Fruit fly (Drosophila melanogaster): ENCODE measurements around the gene Cp190.

The Cp190 gene

DNA sequence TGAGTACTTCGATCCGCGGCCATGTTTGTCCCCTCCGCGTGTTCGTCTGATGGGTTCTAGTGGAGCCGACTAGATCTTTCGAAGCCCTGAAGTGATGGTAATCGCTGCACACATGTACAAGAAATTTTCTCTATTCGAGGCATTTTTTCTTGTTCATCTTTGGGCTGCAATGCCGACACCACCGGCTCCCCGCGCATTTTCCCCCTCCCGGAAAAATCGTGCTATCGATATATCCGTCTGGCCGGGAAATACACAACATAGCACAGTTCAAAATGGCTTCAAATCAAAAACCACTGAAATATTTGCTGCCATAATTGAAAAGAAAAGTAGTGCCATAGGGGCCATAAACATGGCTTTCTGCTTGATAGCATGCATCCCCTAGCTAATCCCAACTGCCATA lies 11.1 kb downstream of the Cp190 start:
- no peak for TF ChIP-seq CG17801 (GFP tag; optimal IDR thresholded peaks at IDR 0.05; ENCODE audit: partially characterized antibody)

- TF ChIP-seq CG17801 (GFP tag; optimal IDR thresholded peaks at IDR 0.05; ENCODE audit: partially characterized antibody), result peak; percentile 38
Measured at dm6 chr3R:15262710-15263672, 12.1 kb downstream of the Cp190 start, which contains the start of the genes eIF2gamma and Set. eIF2gamma (minus strand) TSS chr3R:15263458. Set (plus strand) TSS chr3R:15263552.

dm6 chr3R:15250454-15250853 lies 24.6 kb downstream of the Cp190 start:
- TF ChIP-seq CG17801 (GFP tag; optimal IDR thresholded peaks at IDR 0.05; ENCODE audit: partially characterized antibody), result no peak

DNA sequence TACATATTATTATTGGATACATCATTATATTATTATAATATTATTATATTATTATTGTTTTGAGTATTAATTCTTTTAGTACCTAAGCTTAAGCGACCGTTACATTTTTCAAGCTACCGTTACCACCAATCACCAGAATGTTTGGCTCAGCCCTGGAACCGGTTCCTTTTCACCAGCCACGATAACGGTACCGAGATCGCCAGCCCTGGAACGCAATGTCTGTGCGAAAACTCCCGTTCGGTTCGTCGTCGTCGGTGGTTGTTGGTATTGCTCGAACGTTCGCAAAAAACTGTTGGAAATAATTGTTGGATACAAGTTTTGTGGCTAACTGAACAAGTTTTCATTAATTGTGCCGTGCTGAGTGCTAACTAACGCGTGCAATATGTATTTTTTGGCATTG lies 25.3 kb downstream of the Cp190 start, which contains the start of gene CG42404:
TSS of gene CG42404 (plus strand) at position 360 of the 400 bp plus-strand sequence.
- TF ChIP-seq CG17801 (GFP tag; optimal IDR thresholded peaks at IDR 0.05; ENCODE audit: partially characterized antibody), result no peak

- TF ChIP-seq CG17801 (GFP tag; optimal IDR thresholded peaks at IDR 0.05; ENCODE audit: partially characterized antibody), result no peak
Measured at dm6 chr3R:15249037-15249436, 26.0 kb downstream of the Cp190 start, which contains the start of gene Amt. Amt (minus strand) TSS chr3R:15249137.

DNA sequence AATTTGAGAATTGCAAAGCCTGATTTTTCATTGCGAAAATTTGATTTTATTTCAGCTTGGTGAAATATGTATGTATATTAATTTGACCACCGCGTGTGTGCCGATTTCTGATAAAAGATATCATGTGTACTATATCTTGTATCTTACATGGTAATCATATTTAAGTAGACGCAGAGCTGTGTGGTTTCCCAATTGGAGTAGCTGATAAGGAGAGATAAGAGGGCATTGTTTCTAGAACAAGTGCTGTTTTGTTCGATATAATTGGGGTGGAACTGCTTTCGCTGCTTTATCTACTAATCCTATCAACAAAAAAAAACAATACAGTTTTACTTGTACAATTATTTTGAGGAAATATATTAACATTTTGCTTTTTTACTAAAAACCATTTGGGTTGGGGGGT lies 28.4 kb downstream of the Cp190 start:
- no peak for TF ChIP-seq CG17801 (GFP tag; optimal IDR thresholded peaks at IDR 0.05; ENCODE audit: partially characterized antibody)

dm6 chr3R:15243452-15243851 lies 31.6 kb downstream of the Cp190 start:
- TF ChIP-seq CG17801 (GFP tag; optimal IDR thresholded peaks at IDR 0.05; ENCODE audit: partially characterized antibody), result no peak

- no peak for TF ChIP-seq CG17801 (GFP tag; optimal IDR thresholded peaks at IDR 0.05; ENCODE audit: partially characterized antibody)
Measured at dm6 chr3R:15243046-15243356, 32.0 kb downstream of the Cp190 start.

DNA sequence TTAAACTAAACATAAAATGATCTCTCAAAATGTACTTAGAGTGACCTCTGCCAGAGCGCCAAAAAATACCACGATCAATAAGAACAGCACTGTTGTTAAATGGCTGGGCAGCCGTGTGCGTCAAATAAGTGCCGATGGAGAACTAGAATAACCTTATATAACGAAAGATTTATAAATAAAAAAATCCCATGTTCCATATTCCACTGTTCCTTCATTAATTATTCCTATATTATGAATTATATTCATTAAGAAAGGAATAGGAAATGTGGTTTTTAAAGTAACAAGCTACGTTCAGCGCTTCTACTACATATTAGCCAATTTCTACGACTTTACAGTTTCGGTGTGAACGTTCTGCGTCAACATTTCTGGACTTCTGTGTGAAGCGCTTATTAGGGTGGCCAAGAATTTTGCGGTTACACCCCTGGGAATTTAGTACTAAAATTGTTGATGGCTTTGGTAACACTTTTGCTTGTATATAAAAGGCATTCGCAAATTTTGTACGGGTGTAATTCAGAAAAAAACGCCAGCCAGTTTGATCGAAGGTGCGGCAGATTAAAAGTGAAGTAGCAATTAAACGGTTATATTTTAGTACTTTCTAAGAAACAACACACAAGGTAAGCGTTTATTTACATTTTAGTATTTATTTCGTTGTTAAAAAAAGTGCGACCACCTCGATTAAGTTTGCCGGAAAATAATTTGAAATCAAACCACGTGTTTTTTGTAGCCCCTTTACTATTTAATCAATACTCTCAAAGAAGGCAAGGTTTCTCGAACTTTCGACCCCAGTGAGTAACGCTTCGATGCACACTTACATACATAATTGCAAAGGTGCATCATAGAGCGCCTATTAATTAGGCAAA lies 32.6 kb downstream of the Cp190 start, which contains the start of the genes tefu and Hsc70-4:
TSS of gene tefu (minus strand) at position 51 of the 860 bp plus-strand sequence.
TSS of gene Hsc70-4 (plus strand) at position 502 of the 860 bp plus-strand sequence.
- TF ChIP-seq CG17801 (GFP tag; optimal IDR thresholded peaks at IDR 0.05; ENCODE audit: partially characterized antibody), result peak; percentile 50

DNA sequence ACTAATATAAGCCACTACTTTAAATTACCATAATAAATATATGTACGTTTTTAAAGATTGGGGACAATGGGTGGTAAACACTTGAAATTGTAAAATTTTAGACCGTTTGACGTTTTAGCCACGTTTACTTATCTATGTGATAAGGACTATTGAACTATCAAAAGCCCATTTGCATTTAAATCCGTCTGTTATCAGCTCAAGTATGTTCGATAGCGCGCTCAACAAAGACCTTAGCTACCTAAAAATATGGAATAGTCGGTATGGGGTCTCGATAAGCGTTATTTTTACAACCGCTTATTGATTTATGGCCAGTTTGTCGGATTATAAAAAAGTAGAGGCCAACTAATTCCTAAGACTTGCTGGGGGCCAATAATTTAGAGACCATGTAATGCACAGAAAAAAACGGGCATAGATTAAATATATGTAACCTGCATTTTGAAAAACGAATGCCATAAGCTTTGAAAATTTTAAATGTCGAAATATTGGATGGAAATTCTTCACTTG lies 43.4 kb downstream of the Cp190 start:
- TF ChIP-seq CG17801 (GFP tag; optimal IDR thresholded peaks at IDR 0.05; ENCODE audit: partially characterized antibody), result no peak

dm6 chr3R:15230285-15230684 lies 44.8 kb downstream of the Cp190 start, which contains the start of gene CG34316:
CG34316 (plus strand) TSS chr3R:15230585.
- no peak for TF ChIP-seq CG17801 (GFP tag; optimal IDR thresholded peaks at IDR 0.05; ENCODE audit: partially characterized antibody)

DNA sequence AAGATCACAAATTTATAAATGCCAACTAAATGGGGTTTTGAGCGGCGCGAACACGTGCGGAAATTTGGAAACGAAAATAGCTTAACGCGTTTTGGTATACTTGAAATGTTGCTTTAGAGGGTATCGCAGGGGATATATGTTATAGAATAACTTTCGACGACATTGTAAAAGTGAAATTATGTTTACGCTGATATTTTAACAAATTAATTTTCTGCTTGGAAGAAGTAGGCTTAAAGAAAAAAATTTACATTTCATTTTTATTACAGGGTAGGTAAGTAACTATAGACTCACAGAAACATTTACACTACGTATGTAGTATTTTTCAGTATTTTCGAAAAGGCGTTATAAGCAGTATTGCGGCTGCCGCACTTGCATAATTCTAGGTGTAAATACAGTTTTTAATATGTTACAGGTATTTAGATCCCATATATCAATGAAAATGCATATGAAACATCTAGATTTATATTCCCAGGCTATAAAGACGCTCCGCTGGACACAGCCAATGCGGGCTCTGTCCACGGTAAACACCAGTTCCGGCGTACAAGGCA lies 45.6 kb downstream of the Cp190 start, which contains the start of the genes Art3 and mRpS10:
TSS of gene Art3 (minus strand) at position 80 of the 548 bp plus-strand sequence.
TSS of gene mRpS10 (plus strand) at position 337 of the 548 bp plus-strand sequence.
- peak; percentile 100 for TF ChIP-seq CG17801 (GFP tag; optimal IDR thresholded peaks at IDR 0.05; ENCODE audit: partially characterized antibody)

DNA sequence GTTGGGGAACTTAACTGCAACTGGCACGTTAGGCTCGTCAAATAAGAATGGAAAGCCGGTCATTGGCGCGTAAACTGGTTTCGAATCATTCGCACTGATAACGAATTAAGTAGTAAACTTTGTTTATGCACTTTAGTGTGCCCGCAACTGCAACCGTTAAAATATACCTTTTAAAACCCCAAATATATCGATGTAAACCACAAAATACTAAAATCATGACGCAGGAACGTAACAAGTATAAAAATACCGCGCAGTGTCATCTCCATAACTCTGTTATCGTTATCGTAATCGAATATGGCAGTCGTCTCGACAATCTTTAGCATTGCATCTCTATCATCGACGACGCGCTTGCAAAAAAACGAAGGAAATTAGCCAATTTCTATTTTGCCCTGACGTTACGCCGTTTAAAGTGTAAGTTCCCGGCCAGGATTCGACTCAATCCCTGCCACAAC lies 49.7 kb downstream of the Cp190 start, which contains the start of the genes CG31344 and Caf1-55:
TSS of gene CG31344 (minus strand) at position 51 of the 452 bp plus-strand sequence.
TSS of gene Caf1-55 (plus strand) at position 298 of the 452 bp plus-strand sequence.
- peak; percentile 40 for TF ChIP-seq CG17801 (GFP tag; optimal IDR thresholded peaks at IDR 0.05; ENCODE audit: partially characterized antibody)

DNA sequence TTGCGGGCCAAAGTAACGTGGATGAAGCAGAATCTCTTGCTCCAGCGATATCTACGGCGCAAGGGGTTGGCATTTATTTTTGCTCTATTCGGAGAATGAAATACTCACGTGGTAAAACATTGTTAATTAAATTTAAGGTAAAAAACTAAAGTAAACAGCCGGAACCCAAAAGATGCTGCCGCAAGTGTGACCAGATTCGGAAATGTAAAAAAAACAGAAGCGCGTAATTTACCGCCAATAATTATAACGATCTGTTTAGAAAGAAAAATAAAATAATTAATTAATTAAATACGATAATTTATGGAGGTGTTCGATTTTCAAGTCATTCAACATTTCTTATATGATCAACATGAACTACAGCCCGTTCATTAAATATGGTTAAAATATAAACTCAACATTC lies 52.1 kb downstream of the Cp190 start, which contains the start of gene Polr2G:
TSS of gene Polr2G (minus strand) at position 208 of the 400 bp plus-strand sequence.
- TF ChIP-seq CG17801 (GFP tag; optimal IDR thresholded peaks at IDR 0.05; ENCODE audit: partially characterized antibody), result no peak
